Worm (Caenorhabditis elegans) whole organism, early embryonic: Measurements from ENCODE around the gene srx-125.

Experiments used
- B0310.2 ChIP-seq: sonication (generic microtip); optimal IDR thresholded peaks from 2 replicates; lab custom pipeline; 2016; ENCODE audit warnings: mild to moderate bottlenecking, missing genetic modification characterization, missing compliant biosample characterization
- F13C5.2 ChIP-seq: sonication (generic microtip); optimal IDR thresholded peaks from 2 replicates; lab custom pipeline; 2017; ENCODE audit warnings: mild to moderate bottlenecking, missing genetic modification characterization, inconsistent platforms, missing compliant biosample characterization
- aly-1 ChIP-seq: sonication (generic microtip); optimal IDR thresholded peaks from 2 replicates; lab custom pipeline; 2016; ENCODE audit warnings: missing genetic modification characterization, missing compliant biosample characterization
- ama-1 ChIP-seq: fragments of 150-350 bp; optimal IDR thresholded peaks from 2 replicates; lab custom pipeline; 2014
- ceh-13 ChIP-seq: fragments of 200-800 bp; sonication (Bioruptor generic); optimal IDR thresholded peaks from 2 replicates; lab custom pipeline; 2018; ENCODE audit warnings: mild to moderate bottlenecking, missing genetic modification characterization, missing compliant biosample characterization
- ceh-36 ChIP-seq: sonication (generic microtip); optimal IDR thresholded peaks from 2 replicates; lab custom pipeline; 2016; ENCODE audit warnings: missing genetic modification characterization, inconsistent platforms, missing compliant biosample characterization
- ets-7 ChIP-seq: sonication (generic microtip); optimal IDR thresholded peaks from 2 replicates; lab custom pipeline; 2016; ENCODE audit warnings: missing genotype, missing genetic modification characterization, missing compliant biosample characterization
- flt-1 ChIP-seq: fragments of 200-800 bp; sonication (Bioruptor generic); IDR thresholded peaks from 2 replicates; pipeline ENCODE4 v1.3.6; 2022; ENCODE audit warnings: missing genetic modification characterization, missing compliant biosample characterization
- hmbx-1 ChIP-seq: sonication (generic microtip); optimal IDR thresholded peaks from 2 replicates; lab custom pipeline; 2016; ENCODE audit warnings: mild to moderate bottlenecking, missing genetic modification characterization, missing compliant biosample characterization
- hmg-4 ChIP-seq: fragments of 200-800 bp; sonication (Bioruptor generic); optimal IDR thresholded peaks from 2 replicates; lab custom pipeline; 2018; ENCODE audit warnings: mild to moderate bottlenecking, missing genetic modification characterization, missing compliant biosample characterization
- hnd-1 ChIP-seq: sonication (generic microtip); optimal IDR thresholded peaks from 2 replicates; lab custom pipeline; 2016; ENCODE audit warnings: missing genetic modification characterization, missing compliant biosample characterization
- pes-1 ChIP-seq: fragments of 200-800 bp; sonication (Bioruptor generic); IDR thresholded peaks from 2 replicates; pipeline ENCODE4 v1.3.6; 2022; ENCODE audit warnings: missing genetic modification reagents, missing genetic modification characterization, missing compliant biosample characterization
- scrt-1 ChIP-seq: fragments of 200-800 bp; sonication (Bioruptor generic); IDR thresholded peaks from 2 replicates; pipeline ENCODE4 v1.3.6; 2022; ENCODE audit warnings: missing genetic modification characterization, missing compliant biosample characterization
- sea-1 ChIP-seq: fragments of 200-800 bp; sonication (Bioruptor generic); conservative IDR thresholded peaks from 2 replicates; pipeline ENCODE4 v1.3.6; 2022; ENCODE audit warnings: missing genetic modification characterization, missing compliant biosample characterization
- tbx-11 ChIP-seq: fragments of 200-800 bp; sonication (Bioruptor generic); IDR thresholded peaks from 2 replicates; pipeline ENCODE4 v1.3.6; 2022; ENCODE audit warnings: missing genetic modification characterization, missing compliant biosample characterization
- tbx-37 ChIP-seq: fragments of 200-800 bp; sonication (Bioruptor generic); conservative IDR thresholded peaks from 2 replicates; pipeline ENCODE4 v1.3.6; 2022; ENCODE audit warnings: missing genetic modification reagents, missing genetic modification characterization, missing compliant biosample characterization
- tra-4 ChIP-seq: sonication (generic microtip); optimal IDR thresholded peaks from 2 replicates; lab custom pipeline; 2017; ENCODE audit warnings: missing genetic modification characterization, missing compliant biosample characterization

The srx-125 gene

ce11 chrV:13416076-13416475 lies 49.0 kb downstream of the srx-125 start:
- TF ChIP-seq hnd-1 (tag; lab: Kevin White, UChicago) (no peak), flt-1 (GFP tag; lab: Robert Waterston, UW) (no peak), ceh-13 (GFP tag; lab: Kevin White, UChicago) (no peak), scrt-1 (no peak), sea-1 (GFP tag; lab: Robert Waterston, UW) (no peak), tbx-37 (GFP tag; lab: Robert Waterston, UW) (no peak), hmbx-1 (tag; lab: Kevin White, UChicago) (no peak)

DNA sequence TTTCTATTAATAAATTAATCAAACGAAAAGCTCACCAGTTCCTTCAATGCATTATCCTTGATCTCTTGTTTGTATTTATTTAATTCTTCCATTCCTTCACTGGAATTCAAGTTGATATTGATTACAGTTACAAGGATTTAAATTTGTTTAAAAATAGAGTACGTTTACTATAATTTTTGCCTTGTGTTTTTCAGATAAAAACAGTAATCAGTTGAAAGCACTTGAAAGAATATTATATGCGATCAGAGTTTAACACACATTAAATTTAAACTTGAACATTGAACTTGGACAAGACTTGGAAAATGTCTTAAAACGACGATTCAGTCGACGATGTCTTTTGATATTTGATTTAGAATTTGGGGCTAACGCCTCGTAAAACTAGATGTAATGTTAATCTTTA lies 50.4 kb downstream of the srx-125 start, which contains the start of gene F53F1.6:
Gene F53F1.6, minus strand, starts transcription at position 101 of the 400 bp plus-strand sequence.
- TF ChIP-seq F13C5.2 (no peak), tra-4 (no peak), tbx-37 (GFP tag; lab: Robert Waterston, UW) (no peak), hmbx-1 (tag; lab: Kevin White, UChicago) (no peak), hmg-4 (GFP tag; lab: Kevin White, UChicago) (no peak), hnd-1 (tag; lab: Kevin White, UChicago) (no peak), ama-1 (lab: Kevin White, UChicago) (no peak), ceh-13 (GFP tag; lab: Kevin White, UChicago) (no peak), scrt-1 (no peak), ceh-36 (tag; lab: Kevin White, UChicago) (no peak), flt-1 (GFP tag; lab: Robert Waterston, UW) (no peak), tbx-11 (GFP tag; lab: Robert Waterston, UW) (no peak), aly-1 (tag; lab: Kevin White, UChicago) (no peak), ets-7 (tag; lab: Kevin White, UChicago) (no peak), B0310.2 (tag; lab: Kevin White, UChicago) (no peak), pes-1 (GFP tag; lab: Robert Waterston, UW) (no peak), sea-1 (GFP tag; lab: Robert Waterston, UW) (no peak)
